Fruit fly (Drosophila melanogaster): ENCODE data around the gene betaCOP.

betaCOP gene

DNA sequence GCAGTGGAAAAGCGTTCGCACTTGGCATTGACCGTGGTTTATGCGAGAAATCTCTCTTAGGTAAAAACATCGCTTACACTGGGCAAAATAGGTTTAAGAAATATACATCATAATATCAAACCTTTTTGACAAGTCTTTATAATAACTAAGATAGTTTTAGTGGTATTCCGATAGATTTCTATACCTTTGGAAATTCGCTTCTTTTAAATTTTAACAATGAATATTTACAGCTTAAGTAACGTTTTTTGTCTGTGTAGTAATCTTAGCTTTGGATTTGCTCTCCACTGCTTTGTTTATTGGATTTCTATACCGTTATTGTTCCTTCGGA lies 22.3 kb upstream of the betaCOP start (continued):
- TF ChIP-seq TFAM (GFP tag; optimal IDR thresholded peaks at IDR 0.05) (no peak), tx (GFP tag; optimal IDR thresholded peaks at IDR 0.05) (no peak), Lhr (GFP tag; optimal IDR thresholded peaks at IDR 0.05) (no peak), chm (GFP tag; IDR thresholded peaks at IDR 0.05) (no peak), CG10462 (GFP tag; optimal IDR thresholded peaks at IDR 0.05) (no peak), eyg (GFP tag; optimal IDR thresholded peaks at IDR 0.05) (no peak), kay (GFP tag; optimal IDR thresholded peaks at IDR 0.05) (no peak), bsh (GFP tag; optimal IDR thresholded peaks at IDR 0.05) (peak in 1 of 2 experiments; percentile 20), CG3847 (GFP tag; IDR thresholded peaks at IDR 0.05) (peak; percentile 12; the same call in 1 of the 2 replicates), CG7839 (tag; optimal IDR thresholded peaks at IDR 0.05) (peak; percentile 49), MBD-R2 (GFP tag; IDR thresholded peaks at IDR 0.05) (peak; percentile 20; the same call in 1 of the 2 replicates), CG9609 (GFP tag; optimal IDR thresholded peaks at IDR 0.05) (peak; percentile 1), CG17328 (GFP tag; IDR thresholded peaks at IDR 0.05) (peak; percentile 32; the same call in 1 of the 2 replicates), PHDP (tag; optimal IDR thresholded peaks at IDR 0.05) (peak; percentile 54), CG12236 (GFP tag; optimal IDR thresholded peaks at IDR 0.05) (no peak), CG8924 (tag; optimal IDR thresholded peaks at IDR 0.05) (no peak), dmrt99B (tag; optimal IDR thresholded peaks at IDR 0.05) (peak; percentile 26), exex (tag; optimal IDR thresholded peaks at IDR 0.05) (no peak), CG6813 (GFP tag; optimal IDR thresholded peaks at IDR 0.05) (peak; percentile 33), ftz-f1 (GFP tag; optimal IDR thresholded peaks at IDR 0.05) (no peak), HLH54F (GFP tag; optimal IDR thresholded peaks at IDR 0.05) (no peak), croc (GFP tag; conservative IDR thresholded peaks at IDR 0.05) (no peak), Sox102F (GFP tag; optimal IDR thresholded peaks at IDR 0.05) (peak; percentile 48), phol (tag; optimal IDR thresholded peaks at IDR 0.05) (no peak)

DNA sequence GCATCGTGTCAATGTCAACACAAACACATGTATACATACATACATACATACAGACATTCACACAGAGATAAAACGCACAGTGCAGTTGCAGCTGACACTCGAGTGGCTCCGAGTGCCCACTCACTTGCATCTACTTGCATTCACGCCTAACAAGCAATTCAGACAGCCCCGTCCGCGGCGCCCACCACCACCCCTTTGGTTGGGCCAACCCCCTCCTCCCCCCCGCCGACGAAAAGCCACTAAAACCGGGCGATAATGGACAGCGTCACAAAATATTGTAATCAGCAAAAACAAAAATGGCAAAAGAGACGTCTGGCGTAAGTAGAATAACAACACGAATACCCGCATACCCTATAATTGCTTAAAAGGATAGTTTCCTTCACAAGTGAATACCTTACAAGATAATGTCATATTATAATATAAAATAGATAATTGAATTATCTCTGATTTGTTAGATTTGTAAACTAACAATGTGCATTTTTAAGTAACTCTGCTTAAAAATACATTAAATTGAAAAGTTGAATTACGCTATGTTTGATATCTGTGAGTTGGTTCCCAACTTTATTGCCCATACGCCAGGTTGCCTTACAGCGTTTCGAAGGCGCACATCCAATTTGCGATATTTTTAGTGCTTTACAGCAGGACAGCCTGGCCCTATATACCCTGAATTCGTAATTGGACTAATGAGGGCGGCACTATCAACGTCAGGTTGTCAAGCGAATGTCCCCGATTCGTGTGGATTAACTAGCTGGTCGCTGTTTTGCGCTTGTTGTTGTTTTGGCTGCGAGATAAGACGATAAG lies 21.8 kb upstream of the betaCOP start:
- TF ChIP-seq CG4360 (GFP tag; IDR thresholded peaks at IDR 0.05): peak; percentile 31; the same call in 1 of the 2 replicates
- peak; percentile 93 for TF ChIP-seq D19B (GFP tag; optimal IDR thresholded peaks at IDR 0.05)
- TF ChIP-seq insv (GFP tag; optimal IDR thresholded peaks at IDR 0.05): no peak
- peak; percentile 41 for TF ChIP-seq sug (tag; optimal IDR thresholded peaks at IDR 0.05)
- peak; percentile 6 for TF ChIP-seq grau (tag; optimal IDR thresholded peaks at IDR 0.05)
- TF ChIP-seq Rfx (GFP tag; IDR thresholded peaks at IDR 0.05): peak; percentile 14; the same call in 1 of the 2 replicates
- peak; percentile 1 for TF ChIP-seq CoRest (tag; optimal IDR thresholded peaks at IDR 0.05)
- TF ChIP-seq Med (GFP tag): peak; percentile 75
- peak; percentile 20 for TF ChIP-seq CG2678 (tag; optimal IDR thresholded peaks at IDR 0.05)
- peak; percentile 24; the same call in 1 of the 3 replicates for TF ChIP-seq CG17361 (GFP tag; IDR thresholded peaks at IDR 0.05)
- TF ChIP-seq mirr (GFP tag; optimal IDR thresholded peaks at IDR 0.05): peak; percentile 71
- no peak for TF ChIP-seq schlank (tag; optimal IDR thresholded peaks at IDR 0.05)
- TF ChIP-seq crol (GFP tag; IDR thresholded peaks at IDR 0.05): peak; percentile 93
- peak; percentile 57 for TF ChIP-seq exex (tag; optimal IDR thresholded peaks at IDR 0.05)
- no peak for TF ChIP-seq gcm2 (GFP tag; optimal IDR thresholded peaks at IDR 0.05)
- TF ChIP-seq Oli (tag; optimal IDR thresholded peaks at IDR 0.05): peak; percentile 10
- TF ChIP-seq wor (GFP tag; IDR thresholded peaks at IDR 0.05): no peak
- peak in 1 of 2 experiments; percentile 23 for TF ChIP-seq Hr51 (GFP tag; optimal IDR thresholded peaks at IDR 0.05)
- TF ChIP-seq slbo (GFP tag; IDR thresholded peaks at IDR 0.05): peak; percentile 22; the same call in 1 of the 2 replicates
- peak; percentile 70 for TF ChIP-seq GATAe (GFP tag; conservative IDR thresholded peaks at IDR 0.05)
- TF ChIP-seq sr (GFP tag; IDR thresholded peaks at IDR 0.05): 0 out of 3 replicates have a peak, but pooled peaks have one; percentile 21
- TF ChIP-seq CG10543 (GFP tag; optimal IDR thresholded peaks at IDR 0.05): peak; percentile 12
- TF ChIP-seq CG9727 (GFP tag; optimal IDR thresholded peaks at IDR 0.05): peak; percentile 22
- TF ChIP-seq cg (GFP tag; optimal IDR thresholded peaks at IDR 0.05): peak; percentile 2
- no peak for TF ChIP-seq CG15514 (GFP tag; optimal IDR thresholded peaks at IDR 0.05)
- TF ChIP-seq CG34376 (GFP tag; optimal IDR thresholded peaks at IDR 0.05): peak; percentile 59
- peak; percentile 3 for TF ChIP-seq ftz-f1 (GFP tag; optimal IDR thresholded peaks at IDR 0.05)
